Worm (Caenorhabditis elegans) whole organism, early embryonic: ENCODE results near the gene unc-1.

ENCODE experiments used
- ama-1 ChIP-seq: fragments of 150-350 bp; optimal IDR thresholded peaks from 2 replicates; lab custom pipeline; 2014
- tbx-37 ChIP-seq: fragments of 200-800 bp; sonication (Bioruptor generic); conservative IDR thresholded peaks from 2 replicates; pipeline ENCODE4 v1.3.6; 2022; ENCODE audit warnings: missing genetic modification reagents, missing genetic modification characterization, missing compliant biosample characterization

- TF ChIP-seq ama-1 (lab: Kevin White, UChicago) (no peak), tbx-37 (GFP tag; lab: Robert Waterston, UW) (no peak)
These were observed 19.7 kb upstream of the unc-1 start for ce11 chrX:1081927-1082326.
